Fruit fly (Drosophila melanogaster) whole organism, embryonic: ENCODE data around the gene Tpr2.

Experiments used
- CG12104 ChIP-seq: fragments of 200-800 bp; sonication (Bioruptor generic); optimal IDR thresholded peaks from 3 replicates; lab custom pipeline; 2016; ENCODE audit warnings: missing biosample characterization, missing genetic modification characterization
- CG12155 ChIP-seq: fragments of 200-800 bp; sonication (Bioruptor generic); optimal IDR thresholded peaks from 3 replicates; lab custom pipeline; 2016; ENCODE audit warnings: missing biosample characterization, missing genetic modification characterization
- CG12236 ChIP-seq: fragments of 200-800 bp; sonication (Bioruptor generic); optimal IDR thresholded peaks from 2 replicates; lab custom pipeline; 2016; ENCODE audit warnings: missing biosample characterization, missing genetic modification characterization
- CG13894 ChIP-seq: fragments of 200-800 bp; sonication (Bioruptor generic); optimal IDR thresholded peaks from 3 replicates; lab custom pipeline; 2018; ENCODE audit warnings: missing biosample characterization, mild to moderate bottlenecking, missing genetic modification characterization, moderate library complexity
- CG15269 ChIP-seq: fragments of 200-800 bp; sonication (Bioruptor generic); optimal IDR thresholded peaks from 2 replicates; lab custom pipeline; 2018; ENCODE audit warnings: missing biosample characterization, mild to moderate bottlenecking, missing genetic modification characterization, moderate library complexity
- CG18476 ChIP-seq: fragments of 200-800 bp; sonication (Bioruptor generic); optimal IDR thresholded peaks from 2 replicates; lab custom pipeline; 2016; ENCODE audit warnings: missing biosample characterization, mild to moderate bottlenecking, missing genetic modification characterization
- CG2712 ChIP-seq: fragments of 200-800 bp; optimal IDR thresholded peaks from 3 replicates; lab custom pipeline; 2019; ENCODE audit warnings: missing biosample characterization, mild to moderate bottlenecking, missing genetic modification characterization, moderate library complexity
- CG2875 ChIP-seq: fragments of 200-800 bp; sonication (Bioruptor generic); optimal IDR thresholded peaks from 2 replicates; lab custom pipeline; 2017; ENCODE audit warnings: missing biosample characterization, mild to moderate bottlenecking, missing genetic modification characterization, missing genetic modification reagents
- CG33557 ChIP-seq: fragments of 200-800 bp; sonication (Bioruptor generic); optimal IDR thresholded peaks from 2 replicates; lab custom pipeline; 2019; ENCODE audit warnings: missing biosample characterization, mild to moderate bottlenecking, missing genetic modification characterization, moderate library complexity
- CG34224 ChIP-seq: fragments of 200-800 bp; sonication (Bioruptor generic); IDR thresholded peaks from 3 replicates; pipeline ENCODE4 v1.3.6; 2022; ENCODE audit warnings: missing biosample characterization, missing genetic modification characterization; ENCODE audit not compliant: partially characterized antibody
- CG4360 ChIP-seq: fragments of 200-800 bp; sonication (Bioruptor generic); IDR thresholded peaks from 2 replicates; pipeline ENCODE4 v1.3.6; 2022; ENCODE audit warnings: missing biosample characterization, missing genetic modification characterization
- CG6654 ChIP-seq: fragments of 200-800 bp; sonication (Bioruptor generic); optimal IDR thresholded peaks from 2 replicates; lab custom pipeline; 2017; ENCODE audit warnings: missing biosample characterization, mild to moderate bottlenecking, missing genetic modification characterization
- CG8924 ChIP-seq: fragments of 200-800 bp; optimal IDR thresholded peaks from 3 replicates; lab custom pipeline; 2019; ENCODE audit warnings: missing biosample characterization, mild to moderate bottlenecking, missing genetic modification characterization, moderate library complexity
- CG9932 ChIP-seq: fragments of 200-800 bp; sonication (Bioruptor generic); IDR thresholded peaks from 2 replicates; pipeline ENCODE4 v1.3.6; 2022; ENCODE audit warnings: missing biosample characterization, missing genetic modification characterization
- Chrac-16 ChIP-seq: fragments of 200-800 bp; sonication (Bioruptor generic); optimal IDR thresholded peaks from 3 replicates; lab custom pipeline; 2016; ENCODE audit warnings: missing biosample characterization, missing genetic modification characterization
- Elba2 ChIP-seq: fragments of 200-800 bp; sonication (Bioruptor generic); optimal IDR thresholded peaks from 3 replicates; lab custom pipeline; 2016; ENCODE audit warnings: missing biosample characterization, missing genetic modification characterization
- Gug ChIP-seq: fragments of 200-800 bp; sonication (Bioruptor generic); IDR thresholded peaks from 4 replicates; pipeline ENCODE4 v1.3.6; 2022; ENCODE audit warnings: missing biosample characterization, missing genetic modification characterization
- Hmr ChIP-seq: fragments of 200-800 bp; sonication (Bioruptor generic); optimal IDR thresholded peaks from 3 replicates; lab custom pipeline; 2017; ENCODE audit warnings: mild to moderate bottlenecking, missing biosample characterization, missing genetic modification reagents, missing genetic modification characterization
- Hr51 ChIP-seq, 2 experiments: fragments of 200-800 bp; sonication (Bioruptor generic); optimal IDR thresholded peaks; 2 replicates in 1 of 2; 3 replicates in 1 of 2; lab custom pipeline; 2016 to 2018; ENCODE audit warnings: missing biosample characterization in 2 of 2, missing genetic modification characterization in 2 of 2, mild to moderate bottlenecking in 1 of 2, moderate library complexity in 1 of 2
- NFAT ChIP-seq: fragments of 200-800 bp; sonication (Bioruptor generic); IDR thresholded peaks from 2 replicates; pipeline ENCODE4 v1.3.6; 2022; ENCODE audit warnings: missing biosample characterization, missing genetic modification characterization
- Neu2 ChIP-seq: fragments of 200-800 bp; sonication (Bioruptor generic); optimal IDR thresholded peaks from 3 replicates; lab custom pipeline; 2016; ENCODE audit warnings: missing biosample characterization, missing genetic modification characterization, borderline replicate concordance
- Nf-YA ChIP-seq: fragments of 200-800 bp; sonication (Bioruptor generic); IDR thresholded peaks from 2 replicates; pipeline ENCODE4 v1.3.6; 2022; ENCODE audit warnings: missing biosample characterization, missing genetic modification characterization
- Oaz ChIP-seq: fragments of 200-800 bp; sonication (Bioruptor generic); IDR thresholded peaks from 2 replicates; pipeline ENCODE4 v1.3.6; 2022; ENCODE audit warnings: missing biosample characterization, missing genetic modification characterization
- Poxn ChIP-seq: fragments of 200-800 bp; sonication (Bioruptor generic); IDR thresholded peaks from 2 replicates; pipeline ENCODE4 v1.3.6; 2022; ENCODE audit warnings: missing biosample characterization, missing genetic modification characterization
- Ptx1 ChIP-seq: fragments of 200-800 bp; sonication (Bioruptor generic); IDR thresholded peaks from 2 replicates; pipeline ENCODE4 v1.3.6; 2022; ENCODE audit warnings: missing biosample characterization, missing genetic modification characterization
- Sin3A ChIP-seq: fragments of >200 bp; optimal IDR thresholded peaks from 2 replicates; lab custom pipeline; 2018
- Xbp1 ChIP-seq: fragments of 200-800 bp; sonication (Bioruptor generic); optimal IDR thresholded peaks from 3 replicates; lab custom pipeline; 2016; ENCODE audit warnings: missing biosample characterization, mild to moderate bottlenecking, missing genetic modification characterization
- YL-1 ChIP-seq: fragments of 200-800 bp; sonication (Bioruptor generic); optimal IDR thresholded peaks from 3 replicates; lab custom pipeline; 2017; ENCODE audit warnings: missing biosample characterization, mild to moderate bottlenecking, missing genetic modification characterization
- al ChIP-seq: fragments of 200-800 bp; sonication (Bioruptor generic); IDR thresholded peaks from 2 replicates; pipeline ENCODE4 v1.3.6; 2022; ENCODE audit warnings: missing biosample characterization, missing genetic modification characterization
- ato ChIP-seq: fragments of 200-800 bp; sonication (Bioruptor generic); IDR thresholded peaks from 2 replicates; pipeline ENCODE4 v1.3.6; 2022; ENCODE audit warnings: missing biosample characterization, missing genetic modification characterization; ENCODE audit not compliant: partially characterized antibody
- bowl ChIP-seq: fragments of 200-800 bp; sonication (Bioruptor generic); IDR thresholded peaks from 2 replicates; pipeline ENCODE4 v1.3.6; 2022; ENCODE audit warnings: missing biosample characterization, missing genetic modification characterization
- crol ChIP-seq: fragments of 200-800 bp; sonication (Bioruptor generic); IDR thresholded peaks from 2 replicates; pipeline ENCODE4 v1.3.6; 2022; ENCODE audit warnings: missing biosample characterization, missing genetic modification characterization
- dan ChIP-seq: fragments of 200-800 bp; sonication (Bioruptor generic); IDR thresholded peaks from 2 replicates; pipeline ENCODE4 v1.3.6; 2022; ENCODE audit warnings: missing biosample characterization, missing genetic modification characterization
- fd96Cb ChIP-seq: fragments of 200-800 bp; sonication (Bioruptor generic); optimal IDR thresholded peaks from 2 replicates; lab custom pipeline; 2018; ENCODE audit warnings: missing biosample characterization, mild to moderate bottlenecking, missing genetic modification characterization, moderate library complexity
- gsb-n ChIP-seq: fragments of 200-800 bp; sonication (Bioruptor generic); optimal IDR thresholded peaks from 3 replicates; lab custom pipeline; 2018; ENCODE audit warnings: missing biosample characterization, mild to moderate bottlenecking, missing genetic modification characterization
- gt ChIP-seq: fragments of 200-800 bp; sonication (Bioruptor generic); IDR thresholded peaks from 2 replicates; pipeline ENCODE4 v1.3.6; 2022; ENCODE audit warnings: missing biosample characterization, missing genetic modification characterization
- knrl ChIP-seq: fragments of 200-800 bp; sonication (Bioruptor generic); IDR thresholded peaks from 3 replicates; pipeline ENCODE4 v1.3.6; 2022; ENCODE audit warnings: missing biosample characterization, missing genetic modification characterization; ENCODE audit not compliant: partially characterized antibody
- lmd ChIP-seq: fragments of 200-800 bp; sonication (Bioruptor generic); IDR thresholded peaks from 2 replicates; pipeline ENCODE4 v1.3.6; 2022; ENCODE audit warnings: missing biosample characterization, missing genetic modification characterization
- lov ChIP-seq, 2 experiments: fragments of 200-800 bp in 1 of 2; fragments of >200 bp in 1 of 2; sonication (Bioruptor generic) in 1 of 2; IDR thresholded peaks in 1 of 2; optimal IDR thresholded peaks in 1 of 2; 2 replicates in 1 of 2; 3 replicates in 1 of 2; pipeline versions ENCODE4 v1.3.6 to Lab custom; 2017 to 2022; ENCODE audit warnings: missing biosample characterization in 1 of 2, missing genetic modification characterization in 1 of 2
- nau ChIP-seq: fragments of 200-800 bp; sonication (Bioruptor generic); optimal IDR thresholded peaks from 3 replicates; lab custom pipeline; 2017; ENCODE audit warnings: missing biosample characterization, mild to moderate bottlenecking, missing genetic modification characterization, missing genetic modification reagents
- onecut ChIP-seq: fragments of 200-800 bp; sonication (Bioruptor generic); IDR thresholded peaks from 2 replicates; pipeline ENCODE4 v1.3.6; 2022; ENCODE audit warnings: missing biosample characterization, missing genetic modification characterization
- pnt ChIP-seq: fragments of 200-800 bp; sonication (Bioruptor generic); optimal IDR thresholded peaks from 3 replicates; lab custom pipeline; 2016; ENCODE audit warnings: missing biosample characterization, missing genetic modification characterization
- ranshi ChIP-seq: fragments of 200-800 bp; sonication (Bioruptor generic); IDR thresholded peaks from 2 replicates; pipeline ENCODE4 v1.3.6; 2022; ENCODE audit warnings: missing biosample characterization, missing genetic modification characterization
- sisA ChIP-seq: fragments of 200-800 bp; sonication (Bioruptor generic); IDR thresholded peaks from 2 replicates; pipeline ENCODE4 v1.3.6; 2022; ENCODE audit warnings: missing biosample characterization, missing genetic modification characterization
- sqz ChIP-seq: fragments of 200-800 bp; sonication (Bioruptor generic); optimal IDR thresholded peaks from 3 replicates; lab custom pipeline; 2018; ENCODE audit warnings: missing biosample characterization, mild to moderate bottlenecking, missing genetic modification characterization
- stwl ChIP-seq: fragments of 200-800 bp; sonication (Bioruptor generic); optimal IDR thresholded peaks from 3 replicates; lab custom pipeline; 2018; ENCODE audit warnings: missing biosample characterization, mild to moderate bottlenecking, missing genetic modification characterization, moderate library complexity
- sug ChIP-seq: fragments of 200-800 bp; optimal IDR thresholded peaks from 2 replicates; lab custom pipeline; 2019; ENCODE audit warnings: missing biosample characterization, mild to moderate bottlenecking, missing genetic modification characterization, moderate library complexity
- wor ChIP-seq: fragments of 200-800 bp; sonication (Bioruptor generic); IDR thresholded peaks from 2 replicates; pipeline ENCODE4 v1.3.6; 2022; ENCODE audit warnings: missing biosample characterization, missing genetic modification characterization
- zen2 ChIP-seq: fragments of 200-800 bp; sonication (Bioruptor generic); IDR thresholded peaks from 3 replicates; pipeline ENCODE4 v1.3.6; 2022; ENCODE audit warnings: missing biosample characterization, missing genetic modification characterization; ENCODE audit not compliant: partially characterized antibody
- zf30C ChIP-seq: fragments of 200-800 bp; sonication (Bioruptor generic); optimal IDR thresholded peaks from 3 replicates; lab custom pipeline; 2018; ENCODE audit warnings: missing biosample characterization, mild to moderate bottlenecking, missing genetic modification characterization

The Tpr2 gene

dm6 chr2L:16542997-16543593 lies 51.8 kb downstream of the Tpr2 start (continued):
- no peak for TF ChIP-seq CG18476 (GFP tag; lab: Kevin White, UChicago)
- TF ChIP-seq al (GFP tag; lab: Robert Waterston, UW): peak; percentile 49; the same call in 1 of the 2 replicates
- TF ChIP-seq stwl (tag; lab: Kevin White, UChicago): peak; percentile 91
- peak; percentile 82 for TF ChIP-seq CG6654
- no peak for TF ChIP-seq Poxn (GFP tag; lab: Robert Waterston, UW)
- TF ChIP-seq onecut: no peak
- peak; percentile 85 for TF ChIP-seq CG2875 (GFP tag; lab: Kevin White, UChicago)
- TF ChIP-seq CG9932: no peak
- TF ChIP-seq Ptx1 (GFP tag; lab: Robert Waterston, UW): peak; percentile 47; the same call in 1 of the 2 replicates
- TF ChIP-seq ato (GFP tag; lab: Robert Waterston, UW): no peak
- peak; percentile 61 for TF ChIP-seq sug
- TF ChIP-seq ranshi (GFP tag; lab: Robert Waterston, UW): peak; percentile 75
- no peak for TF ChIP-seq lov (optimal IDR thresholded peaks at IDR 0.05; lab: Kevin White, UChicago)
- TF ChIP-seq lov (GFP tag; IDR thresholded peaks at IDR 0.05; lab: Robert Waterston, UW): peak; percentile 70; the same call in 2 of the 3 replicates
- TF ChIP-seq gsb-n (tag; lab: Kevin White, UChicago): peak; percentile 76
- no peak for TF ChIP-seq gt (GFP tag; lab: Robert Waterston, UW)
- TF ChIP-seq lmd (GFP tag; lab: Robert Waterston, UW): peak; percentile 35; the same call in 1 of the 2 replicates
- TF ChIP-seq zf30C (GFP tag; lab: Kevin White, UChicago): no peak
- TF ChIP-seq Gug (GFP tag; lab: Robert Waterston, UW): no peak
- TF ChIP-seq sisA (GFP tag; lab: Robert Waterston, UW): no peak
- TF ChIP-seq sqz (GFP tag; lab: Kevin White, UChicago): peak; percentile 72
- TF ChIP-seq Hr51 (GFP tag; optimal IDR thresholded peaks at IDR 0.05; lab: Kevin White, UChicago): peak; percentile 60 to 79
- TF ChIP-seq YL-1: peak; percentile 57
- TF ChIP-seq pnt: no peak
- TF ChIP-seq Sin3A: no peak
- peak; percentile 24 for TF ChIP-seq CG12155 (GFP tag; lab: Kevin White, UChicago)
- TF ChIP-seq Xbp1 (GFP tag; lab: Kevin White, UChicago): peak; percentile 79
- TF ChIP-seq CG33557 (GFP tag; lab: Kevin White, UChicago): peak; percentile 69
- TF ChIP-seq CG12236 (GFP tag; lab: Kevin White, UChicago): peak; percentile 76
- TF ChIP-seq bowl (GFP tag; lab: Robert Waterston, UW): peak; percentile 62; the same call in 1 of the 2 replicates
- TF ChIP-seq wor (GFP tag; lab: Robert Waterston, UW): no peak
- no peak for TF ChIP-seq CG34224 (GFP tag; lab: Robert Waterston, UW)
- peak; percentile 13; the same call in 1 of the 2 replicates for TF ChIP-seq crol
- TF ChIP-seq knrl: no peak
- peak; percentile 44; the same call in 1 of the 2 replicates for TF ChIP-seq Oaz (GFP tag; lab: Robert Waterston, UW)
- peak; percentile 51 for TF ChIP-seq CG8924 (tag; lab: Kevin White, UChicago)
- no peak for TF ChIP-seq CG4360
- peak; percentile 94 for TF ChIP-seq Hmr (GFP tag; lab: Kevin White, UChicago)
- no peak for TF ChIP-seq dan (GFP tag; lab: Robert Waterston, UW)
- TF ChIP-seq Nf-YA (GFP tag; lab: Robert Waterston, UW): no peak
- TF ChIP-seq CG15269: peak; percentile 79
- no peak for TF ChIP-seq Elba2 (GFP tag; lab: Kevin White, UChicago)
- peak; percentile 69 for TF ChIP-seq CG2712
- TF ChIP-seq nau (GFP tag; lab: Kevin White, UChicago): peak; percentile 90
- TF ChIP-seq Chrac-16: no peak
- TF ChIP-seq CG12104 (GFP tag; lab: Kevin White, UChicago): no peak
- peak; percentile 71 for TF ChIP-seq CG13894 (tag; lab: Kevin White, UChicago)
- peak; percentile 38 for TF ChIP-seq fd96Cb (tag; lab: Kevin White, UChicago)
- TF ChIP-seq NFAT (GFP tag; lab: Robert Waterston, UW): peak; percentile 45; the same call in 1 of the 2 replicates
- TF ChIP-seq zen2 (GFP tag; lab: Robert Waterston, UW): no peak
- no peak for TF ChIP-seq Neu2 (GFP tag; lab: Kevin White, UChicago)
